Fruit fly (Drosophila melanogaster): ENCODE data around the gene Jhbp11.

dm6 chr3R:27069810-27070625, 31.0 kb upstream of the Jhbp11 start, which contains the start of gene spz:
- TF ChIP-seq kay (GFP tag; ENCODE audit: borderline replicate concordance) (no peak), CG12768 (GFP tag; optimal IDR thresholded peaks at IDR 0.05) (peak; percentile 11), CG14711 (tag; optimal IDR thresholded peaks at IDR 0.05) (no peak), toe (GFP tag; optimal IDR thresholded peaks at IDR 0.05) (no peak), CG11617 (GFP tag; optimal IDR thresholded peaks at IDR 0.05) (no peak), CG33017 (tag; optimal IDR thresholded peaks at IDR 0.05) (no peak), Crg-1 (GFP tag; optimal IDR thresholded peaks at IDR 0.05) (no peak), ovo (GFP tag; optimal IDR thresholded peaks at IDR 0.05) (peak; percentile 40), cnc (optimal IDR thresholded peaks at IDR 0.05) (no peak), tj (GFP tag; optimal IDR thresholded peaks at IDR 0.05) (no peak), CG7101 (tag; optimal IDR thresholded peaks at IDR 0.05) (no peak), CG1620 (GFP tag; optimal IDR thresholded peaks at IDR 0.05) (no peak)

Data from whole organism, adult.